Fruit fly (Drosophila melanogaster): ENCODE data around the gene santa-maria.
A peak's percentile ranks its signal among the peaks of the same experiment; 100 is the strongest.

The santa-maria gene

dm6 chr2L:7411947-7412621 is 39.0 kb downstream of the santa-maria start, which contains the start of gene chm (continued):
- TF ChIP-seq Hmx (GFP tag; optimal IDR thresholded peaks at IDR 0.05) (no peak), ash1 (GFP tag; optimal IDR thresholded peaks at IDR 0.05) (no peak), CG34422 (GFP tag; IDR thresholded peaks at IDR 0.05) (peak; percentile 50; the same call in 1 of the 3 replicates), CG1603 (tag; optimal IDR thresholded peaks at IDR 0.05) (peak; percentile 67), NFAT (GFP tag; IDR thresholded peaks at IDR 0.05) (peak; percentile 67; the same call in 1 of the 2 replicates), sug (tag; optimal IDR thresholded peaks at IDR 0.05) (peak; percentile 37), CG3995 (GFP tag; optimal IDR thresholded peaks at IDR 0.05) (peak; percentile 40), CG15269 (tag; optimal IDR thresholded peaks at IDR 0.05) (no peak), prd (optimal IDR thresholded peaks at IDR 0.05) (no peak), prd (GFP tag; IDR thresholded peaks at IDR 0.05) (peak; percentile 40; the same call in 2 of the 3 replicates), unpg (GFP tag; optimal IDR thresholded peaks at IDR 0.05) (peak; percentile 33), lmd (GFP tag; IDR thresholded peaks at IDR 0.05) (peak; percentile 32; the same call in 1 of the 2 replicates), CG6272 (GFP tag; IDR thresholded peaks at IDR 0.05) (0 out of 2 replicates have a peak, but pooled peaks have one; percentile 60), tna (GFP tag; IDR thresholded peaks at IDR 0.05; ENCODE audit: partially characterized antibody) (peak; percentile 64)

- no peak for TF ChIP-seq CG7786 (GFP tag; optimal IDR thresholded peaks at IDR 0.05)
- TF ChIP-seq CG9932 (GFP tag; IDR thresholded peaks at IDR 0.05) = no peak
- no peak for TF ChIP-seq Nf-YC (tag; optimal IDR thresholded peaks at IDR 0.05)
Measured at dm6 chr2L:7410609-7411008, 40.4 kb downstream of the santa-maria start, which contains the start of gene CG15818. TSS of gene CG15818 (plus strand) at chr2L:7410909.

- TF ChIP-seq CG9797 (GFP tag; optimal IDR thresholded peaks at IDR 0.05) = peak; percentile 49
- TF ChIP-seq danr (GFP tag; IDR thresholded peaks at IDR 0.05) = no peak
- TF ChIP-seq mam (GFP tag; optimal IDR thresholded peaks at IDR 0.05) = no peak
- peak; percentile 32 for TF ChIP-seq CG11504 (tag; optimal IDR thresholded peaks at IDR 0.05)
- TF ChIP-seq zf30C (GFP tag; optimal IDR thresholded peaks at IDR 0.05) = no peak
- peak; percentile 1 for TF ChIP-seq CG2712 (tag; optimal IDR thresholded peaks at IDR 0.05)
- no peak for TF ChIP-seq sd (tag; optimal IDR thresholded peaks at IDR 0.05)
- TF ChIP-seq Side (GFP tag; optimal IDR thresholded peaks at IDR 0.05) = no peak
- TF ChIP-seq Vsx1 (GFP tag; optimal IDR thresholded peaks at IDR 0.05) = no peak
- TF ChIP-seq Sry-β (GFP tag; optimal IDR thresholded peaks at IDR 0.05) = no peak
- TF ChIP-seq gfzf (GFP tag; optimal IDR thresholded peaks at IDR 0.05) = peak; percentile 63
- TF ChIP-seq CG30020 (tag; optimal IDR thresholded peaks at IDR 0.05) = peak; percentile 37
- TF ChIP-seq CG13123 (GFP tag; optimal IDR thresholded peaks at IDR 0.05) = no peak
- TF ChIP-seq Xrp1 (GFP tag; IDR thresholded peaks at IDR 0.05) = no peak
- TF ChIP-seq CG6689 (GFP tag; IDR thresholded peaks at IDR 0.05) = no peak
- TF ChIP-seq gro (GFP tag; optimal IDR thresholded peaks at IDR 0.05) = no peak
- no peak for TF ChIP-seq CG9876 (GFP tag; optimal IDR thresholded peaks at IDR 0.05)
- no peak for TF ChIP-seq Dll (GFP tag; IDR thresholded peaks at IDR 0.05; ENCODE audit: partially characterized antibody)
- no peak for TF ChIP-seq Nf-YA (GFP tag; IDR thresholded peaks at IDR 0.05)
- no peak for TF ChIP-seq H15 (GFP tag; IDR thresholded peaks at IDR 0.05)
- TF ChIP-seq CG14710 (tag; optimal IDR thresholded peaks at IDR 0.05) = peak; percentile 21
- no peak for TF ChIP-seq nom (GFP tag; optimal IDR thresholded peaks at IDR 0.05)
- peak; percentile 35 for TF ChIP-seq trem (tag; optimal IDR thresholded peaks at IDR 0.05)
- TF ChIP-seq kay (GFP tag; optimal IDR thresholded peaks at IDR 0.05) = no peak
- TF ChIP-seq CTCF (GFP tag; optimal IDR thresholded peaks at IDR 0.05) = no peak
- TF ChIP-seq pzg (GFP tag; optimal IDR thresholded peaks at IDR 0.05) = peak; percentile 46
- TF ChIP-seq pfk (GFP tag; optimal IDR thresholded peaks at IDR 0.05) = peak; percentile 50
- peak; percentile 10 for TF ChIP-seq BEAF-32 (GFP tag; optimal IDR thresholded peaks at IDR 0.05)
- TF ChIP-seq CG13287 (GFP tag; IDR thresholded peaks at IDR 0.05; ENCODE audit: partially characterized antibody) = peak; percentile 32; the same call in 1 of the 2 replicates
- TF ChIP-seq pros (GFP tag; optimal IDR thresholded peaks at IDR 0.05) = no peak
- no peak for TF ChIP-seq bab2 (GFP tag; optimal IDR thresholded peaks at IDR 0.05)
- TF ChIP-seq unpg (GFP tag; optimal IDR thresholded peaks at IDR 0.05) = no peak
Measured at dm6 chr2L:7409602-7410001, 41.4 kb downstream of the santa-maria start, which contains the start of gene CG5181. TSS of gene CG5181 (minus strand) at chr2L:7409809.
